Worm (Caenorhabditis elegans) whole organism, mixed stage, embryonic: ENCODE measurements around the gene his-42.
A peak's percentile ranks its signal among the peaks of the same experiment; 100 is the strongest.

Source experiments
- M03D4.4 ChIP-seq: sonication (generic microtip); optimal IDR thresholded peaks from 2 replicates; lab custom pipeline; 2017; ENCODE audit warnings: mild to moderate bottlenecking, missing genetic modification characterization, missing compliant biosample characterization
- bed-3 ChIP-seq: fragments of 200-800 bp; sonication (Bioruptor generic); optimal IDR thresholded peaks from 3 replicates; lab custom pipeline; 2018; ENCODE audit warnings: mild to moderate bottlenecking, missing genetic modification characterization, moderate library complexity, missing compliant biosample characterization
- blmp-1 ChIP-seq: fragments of 150-350 bp; optimal IDR thresholded peaks from 2 replicates; lab custom pipeline; 2014; ENCODE audit warnings: missing biosample characterization, missing genetic modification characterization
- ceh-43 ChIP-seq: fragments of 200-800 bp; sonication (Bioruptor generic); optimal IDR thresholded peaks from 2 replicates; lab custom pipeline; 2018; ENCODE audit warnings: mild to moderate bottlenecking, missing genetic modification characterization, moderate library complexity, missing compliant biosample characterization
- ceh-83 ChIP-seq: fragments of 200-800 bp; sonication (Bioruptor generic); optimal IDR thresholded peaks from 2 replicates; lab custom pipeline; 2018; ENCODE audit warnings: mild to moderate bottlenecking, missing genetic modification characterization, missing compliant biosample characterization
- ces-1 ChIP-seq: fragments of 150-350 bp; optimal IDR thresholded peaks from 2 replicates; lab custom pipeline; 2014; ENCODE audit warnings: missing biosample characterization, missing genetic modification reagents, missing genetic modification characterization
- cnd-1 ChIP-seq: fragments of 200-800 bp; sonication (Bioruptor generic); optimal IDR thresholded peaks from 2 replicates; lab custom pipeline; 2018; ENCODE audit warnings: mild to moderate bottlenecking, missing genetic modification characterization, missing compliant biosample characterization
- drap-1 ChIP-seq: fragments of 200-800 bp; sonication (Bioruptor generic); optimal IDR thresholded peaks from 3 replicates; lab custom pipeline; 2018; ENCODE audit warnings: mild to moderate bottlenecking, missing genetic modification characterization, missing compliant biosample characterization
- elt-1 ChIP-seq: sonication (generic microtip); optimal IDR thresholded peaks from 2 replicates; lab custom pipeline; 2017; ENCODE audit warnings: missing genetic modification characterization, mild to moderate bottlenecking, missing compliant biosample characterization, antibody characterized with exemption, moderate library complexity, borderline replicate concordance; ENCODE audit not compliant: insufficient read depth
- elt-3 ChIP-seq: fragments of 150-350 bp; optimal IDR thresholded peaks from 2 replicates; lab custom pipeline; 2014; ENCODE audit warnings: missing biosample characterization, missing genetic modification characterization
- flh-1 ChIP-seq: fragments of 200-800 bp; sonication (Bioruptor generic); optimal IDR thresholded peaks from 2 replicates; lab custom pipeline; 2018; ENCODE audit warnings: mild to moderate bottlenecking, missing genetic modification characterization, moderate library complexity, missing compliant biosample characterization
- ham-2 ChIP-seq: fragments of 200-800 bp; sonication (Bioruptor generic); optimal IDR thresholded peaks from 2 replicates; lab custom pipeline; 2018; ENCODE audit warnings: mild to moderate bottlenecking, missing genetic modification characterization, missing compliant biosample characterization
- hlh-1 ChIP-seq: fragments of 150-350 bp; optimal IDR thresholded peaks from 2 replicates; lab custom pipeline; 2014; ENCODE audit warnings: missing biosample characterization, missing genetic modification reagents, missing genetic modification characterization
- lin-13 ChIP-seq: fragments of 150-350 bp; optimal IDR thresholded peaks from 2 replicates; lab custom pipeline; 2014; ENCODE audit warnings: missing biosample characterization, missing genetic modification characterization
- lin-32 ChIP-seq: fragments of 200-800 bp; sonication (Bioruptor generic); optimal IDR thresholded peaks from 2 replicates; lab custom pipeline; 2018; ENCODE audit warnings: mild to moderate bottlenecking, missing genetic modification characterization, missing compliant biosample characterization
- lsy-2 ChIP-seq: fragments of 150-350 bp; optimal IDR thresholded peaks from 2 replicates; lab custom pipeline; 2014; ENCODE audit warnings: missing biosample characterization, missing genetic modification characterization
- mab-5 ChIP-seq: fragments of 150-350 bp; optimal IDR thresholded peaks from 2 replicates; lab custom pipeline; 2014; ENCODE audit warnings: missing biosample characterization, missing genetic modification characterization
- mep-1 ChIP-seq: fragments of 150-350 bp; optimal IDR thresholded peaks from 2 replicates; lab custom pipeline; 2017; ENCODE audit warnings: missing biosample characterization, missing genetic modification reagents, missing genetic modification characterization, inconsistent platforms
- nhr-12 ChIP-seq: fragments of 150-350 bp; optimal IDR thresholded peaks from 2 replicates; lab custom pipeline; 2014; ENCODE audit warnings: missing biosample characterization, missing genetic modification characterization
- nhr-2 ChIP-seq: fragments of 150-350 bp; optimal IDR thresholded peaks from 2 replicates; lab custom pipeline; 2014; ENCODE audit warnings: missing biosample characterization, missing genetic modification characterization
- nhr-237 ChIP-seq: fragments of 150-350 bp; optimal IDR thresholded peaks from 2 replicates; lab custom pipeline; 2014; ENCODE audit warnings: missing biosample characterization, missing genetic modification characterization
- nhr-28 ChIP-seq: fragments of 150-350 bp; optimal IDR thresholded peaks from 2 replicates; lab custom pipeline; 2014; ENCODE audit warnings: missing biosample characterization, missing genetic modification characterization
- pha-4 ChIP-seq: fragments of 150-350 bp; optimal IDR thresholded peaks from 2 replicates; lab custom pipeline; 2018; ENCODE audit warnings: missing biosample characterization, missing genetic modification reagents, missing genetic modification characterization
- sem-2 ChIP-seq: fragments of 200-800 bp; sonication (Bioruptor generic); optimal IDR thresholded peaks from 2 replicates; lab custom pipeline; 2018; ENCODE audit warnings: mild to moderate bottlenecking, missing genetic modification characterization, missing compliant biosample characterization
- snpc-4 ChIP-seq: fragments of 150-350 bp; optimal IDR thresholded peaks from 2 replicates; lab custom pipeline; 2014; ENCODE audit warnings: missing biosample characterization, missing genetic modification characterization
- tbx-8 ChIP-seq: fragments of 200-800 bp; sonication (Bioruptor generic); optimal IDR thresholded peaks from 2 replicates; lab custom pipeline; 2018; ENCODE audit warnings: mild to moderate bottlenecking, missing genetic modification characterization, moderate library complexity, missing compliant biosample characterization
- unc-120 ChIP-seq: sonication (generic microtip); optimal IDR thresholded peaks from 2 replicates; lab custom pipeline; 2017; ENCODE audit warnings: missing genetic modification characterization, missing compliant biosample characterization; ENCODE audit not compliant: poor library complexity, severe bottlenecking
- unc-39 ChIP-seq: fragments of 150-350 bp; optimal IDR thresholded peaks from 2 replicates; lab custom pipeline; 2014; ENCODE audit warnings: missing biosample characterization, missing genetic modification characterization
- unc-62 ChIP-seq: fragments of 150-350 bp; optimal IDR thresholded peaks from 2 replicates; lab custom pipeline; 2014; ENCODE audit warnings: missing biosample characterization, missing genetic modification reagents, missing genetic modification characterization
- zip-8 ChIP-seq: fragments of 150-350 bp; optimal IDR thresholded peaks from 2 replicates; lab custom pipeline; 2014; ENCODE audit warnings: missing biosample characterization, missing genetic modification characterization
- ztf-11 ChIP-seq: fragments of 150-350 bp; optimal IDR thresholded peaks from 2 replicates; lab custom pipeline; 2014; ENCODE audit warnings: missing biosample characterization, missing genetic modification characterization

Gene his-42

ce11 chrII:13860900-13861299 lies 32.4 kb upstream of the his-42 start:
- TF ChIP-seq blmp-1 = no peak
- no peak for TF ChIP-seq zip-8
- TF ChIP-seq elt-1 = no peak
- TF ChIP-seq M03D4.4 (tag; lab: Kevin White, UChicago) = no peak
- no peak for TF ChIP-seq nhr-2 (tag; lab: Kevin White, UChicago)
- TF ChIP-seq flh-1 (GFP tag; lab: Kevin White, UChicago) = no peak
- TF ChIP-seq elt-3 = no peak
- no peak for TF ChIP-seq ceh-83 (GFP tag; lab: Kevin White, UChicago)

- TF ChIP-seq bed-3 (GFP tag; lab: Kevin White, UChicago) = no peak
- no peak for TF ChIP-seq ztf-11 (tag; lab: Kevin White, UChicago)
- TF ChIP-seq nhr-2 (tag; lab: Kevin White, UChicago) = no peak
- TF ChIP-seq, all 35 proteins: peak for 0
Measured at ce11 chrII:13859847-13860246, 31.4 kb upstream of the his-42 start.

- TF ChIP-seq cnd-1 (tag; lab: Kevin White, UChicago) (no peak), mep-1 (no peak), blmp-1 (no peak), lsy-2 (no peak), snpc-4 (tag; lab: Kevin White, UChicago) (no peak), M03D4.4 (tag; lab: Kevin White, UChicago) (no peak), unc-62 (GFP tag; lab: Kevin White, UChicago) (no peak), mab-5 (tag; lab: Kevin White, UChicago) (no peak), nhr-28 (tag; lab: Kevin White, UChicago) (no peak)
Measured at ce11 chrII:13858352-13858751, 29.9 kb upstream of the his-42 start.

ce11 chrII:13855352-13855751 lies 26.9 kb upstream of the his-42 start:
- TF ChIP-seq ceh-83 (GFP tag; lab: Kevin White, UChicago) = no peak
- no peak for TF ChIP-seq flh-1 (GFP tag; lab: Kevin White, UChicago)
- no peak for TF ChIP-seq zip-8
- no peak for TF ChIP-seq tbx-8 (GFP tag; lab: Kevin White, UChicago)
- TF ChIP-seq lin-13 = no peak
- no peak for TF ChIP-seq sem-2 (GFP tag; lab: Kevin White, UChicago)
- no peak for TF ChIP-seq cnd-1 (tag; lab: Kevin White, UChicago)
- TF ChIP-seq hlh-1 (tag; lab: Kevin White, UChicago) = no peak
- TF ChIP-seq pha-4 (tag; lab: Kevin White, UChicago) = no peak
- TF ChIP-seq unc-120 (tag; lab: Kevin White, UChicago) = no peak
- no peak for TF ChIP-seq ces-1 (GFP tag; lab: Kevin White, UChicago)
- no peak for TF ChIP-seq ztf-11 (tag; lab: Kevin White, UChicago)
- no peak for TF ChIP-seq nhr-28 (tag; lab: Kevin White, UChicago)

ce11 chrII:13852532-13853199 lies 24.2 kb upstream of the his-42 start:
- TF ChIP-seq cnd-1 (tag; lab: Kevin White, UChicago) (peak; percentile 23), nhr-2 (tag; lab: Kevin White, UChicago) (peak; percentile 28)

ce11 chrII:13852004-13852403 lies 23.5 kb upstream of the his-42 start, which contains the start of gene F08G2.8:
F08G2.8 (plus strand) TSS chrII:13852304.
- TF ChIP-seq ham-2 (GFP tag; lab: Kevin White, UChicago) (no peak), hlh-1 (tag; lab: Kevin White, UChicago) (no peak), unc-120 (tag; lab: Kevin White, UChicago) (no peak), unc-39 (no peak), lsy-2 (no peak), nhr-237 (tag; lab: Kevin White, UChicago) (no peak), ceh-43 (GFP tag; lab: Kevin White, UChicago) (no peak), elt-3 (no peak), ztf-11 (tag; lab: Kevin White, UChicago) (no peak), nhr-28 (tag; lab: Kevin White, UChicago) (no peak), zip-8 (no peak), unc-62 (GFP tag; lab: Kevin White, UChicago) (no peak), cnd-1 (tag; lab: Kevin White, UChicago) (no peak), mab-5 (tag; lab: Kevin White, UChicago) (no peak), lin-32 (no peak), nhr-12 (tag; lab: Kevin White, UChicago) (no peak), blmp-1 (no peak), drap-1 (no peak), sem-2 (GFP tag; lab: Kevin White, UChicago) (no peak)
